ENCODE assay signal across 3 fruit fly cellular contexts in the genomic region with DNA sequence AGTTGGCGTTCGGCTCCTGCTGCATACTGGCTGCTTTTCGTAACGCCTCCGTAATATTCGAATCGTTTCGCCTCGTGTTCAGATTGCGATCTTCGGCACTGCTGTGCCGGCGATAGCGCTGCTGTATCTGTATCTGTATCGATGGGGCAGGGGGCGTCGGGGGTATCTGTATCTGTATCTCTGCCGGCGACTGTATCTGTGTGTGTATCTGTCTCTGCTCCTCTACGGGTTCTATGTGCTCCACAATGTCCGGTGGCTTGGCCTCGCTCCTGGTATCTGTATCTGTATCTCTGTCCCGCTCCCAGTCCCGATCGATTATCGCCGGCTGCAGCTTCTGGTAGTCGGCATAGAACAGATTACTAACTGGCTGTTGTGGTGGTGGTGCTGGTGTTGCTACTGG.
TF ChIP-seq lines count a peak whose summit lies in the region.

No protein-coding gene starts in this region.

TF ChIP-seq in whole organism, adult, 20 proteins besides CTCF, POLR2A, EP300 and RAD21 (continued from another document):
- TF ChIP-seq Hr96 (GFP tag; optimal IDR thresholded peaks at IDR 0.05; lab: Kevin White, UChicago) (no peak), cic (GFP tag; optimal IDR thresholded peaks at IDR 0.05; lab: Kevin White, UChicago) (peak; percentile 91)

TF ChIP-seq in whole organism, embryonic, 481 proteins besides CTCF, POLR2A, EP300 and RAD21 (continued from another document and continues in another):
- TF ChIP-seq otp (GFP tag; IDR thresholded peaks at IDR 0.05; lab: Robert Waterston, UW) (no peak), CG10209 (GFP tag; optimal IDR thresholded peaks at IDR 0.05; lab: Kevin White, UChicago) (no peak), Fer1 (GFP tag; optimal IDR thresholded peaks at IDR 0.05; lab: Kevin White, UChicago) (peak; percentile 16), stwl (tag; optimal IDR thresholded peaks at IDR 0.05; lab: Kevin White, UChicago) (no peak), Meics (GFP tag; optimal IDR thresholded peaks at IDR 0.05; lab: Kevin White, UChicago) (no peak), Bteb2 (GFP tag; optimal IDR thresholded peaks at IDR 0.05; lab: Kevin White, UChicago) (no peak), CG8765 (GFP tag; IDR thresholded peaks at IDR 0.05; lab: Robert Waterston, UW) (no peak), CG10543 (GFP tag; optimal IDR thresholded peaks at IDR 0.05; lab: Kevin White, UChicago) (peak; percentile 90), CG11085 (GFP tag; IDR thresholded peaks at IDR 0.05; lab: Robert Waterston, UW) (no peak), CG17568 (GFP tag; optimal IDR thresholded peaks at IDR 0.05; lab: Kevin White, UChicago) (no peak), MESR4 (GFP tag; optimal IDR thresholded peaks at IDR 0.05; lab: Kevin White, UChicago) (no peak), GATAe (GFP tag; conservative IDR thresholded peaks at IDR 0.05; lab: Robert Waterston, UW) (peak; percentile 80), her (GFP tag; optimal IDR thresholded peaks at IDR 0.05; lab: Kevin White, UChicago) (no peak), CG18599 (GFP tag; optimal IDR thresholded peaks at IDR 0.05; lab: Kevin White, UChicago) (peak; percentile 35), CG4282 (GFP tag; optimal IDR thresholded peaks at IDR 0.05; lab: Kevin White, UChicago) (no peak), ttk (GFP tag; IDR thresholded peaks at IDR 0.05; lab: Robert Waterston, UW) (no peak), CG10565 (GFP tag; optimal IDR thresholded peaks at IDR 0.05; lab: Kevin White, UChicago) (no peak), fd96Cb (tag; optimal IDR thresholded peaks at IDR 0.05; lab: Kevin White, UChicago) (no peak), ato (GFP tag; IDR thresholded peaks at IDR 0.05; lab: Robert Waterston, UW; ENCODE audit: partially characterized antibody) (no peak), HmgZ (tag; optimal IDR thresholded peaks at IDR 0.05; lab: Kevin White, UChicago) (peak; percentile 19), CG11504 (tag; optimal IDR thresholded peaks at IDR 0.05; lab: Kevin White, UChicago) (no peak), HLH54F (GFP tag; optimal IDR thresholded peaks at IDR 0.05; lab: Kevin White, UChicago) (no peak), Mad (GFP tag; optimal IDR thresholded peaks at IDR 0.05; lab: Kevin White, UChicago) (no peak), CG14014 (GFP tag; IDR thresholded peaks at IDR 0.05; lab: Robert Waterston, UW) (no peak), CG34376 (GFP tag; optimal IDR thresholded peaks at IDR 0.05; lab: Kevin White, UChicago) (peak; percentile 94), Xrp1 (GFP tag; IDR thresholded peaks at IDR 0.05; lab: Robert Waterston, UW) (no peak), exex (tag; optimal IDR thresholded peaks at IDR 0.05; lab: Kevin White, UChicago) (peak; percentile 14), chm (GFP tag; IDR thresholded peaks at IDR 0.05; lab: Robert Waterston, UW) (no peak), Antp (GFP tag; optimal IDR thresholded peaks at IDR 0.05; lab: Kevin White, UChicago) (no peak), YL-1 (GFP tag; optimal IDR thresholded peaks at IDR 0.05; lab: Kevin White, UChicago) (no peak), kni (GFP tag; optimal IDR thresholded peaks at IDR 0.05; lab: Kevin White, UChicago) (no peak), grn (GFP tag; optimal IDR thresholded peaks at IDR 0.05; lab: Kevin White, UChicago) (peak; percentile 88), Med (GFP tag; lab: Kevin White, UChicago) (peak; percentile 77), ssp (GFP tag; IDR thresholded peaks at IDR 0.05; lab: Robert Waterston, UW) (no peak), CHES-1-like (GFP tag; optimal IDR thresholded peaks at IDR 0.05; lab: Kevin White, UChicago) (no peak), CG8478 (optimal IDR thresholded peaks at IDR 0.05; lab: Kevin White, UChicago) (no peak), CG9876 (GFP tag; optimal IDR thresholded peaks at IDR 0.05; lab: Kevin White, UChicago) (no peak), slp2 (GFP tag; optimal IDR thresholded peaks at IDR 0.05; lab: Kevin White, UChicago) (no peak), Ets65A (GFP tag; lab: Kevin White, UChicago) (no peak), Eip74EF (GFP tag; optimal IDR thresholded peaks at IDR 0.05; lab: Kevin White, UChicago) (no peak), CG17328 (GFP tag; IDR thresholded peaks at IDR 0.05; lab: Robert Waterston, UW) (no peak), maf-S (GFP tag; optimal IDR thresholded peaks at IDR 0.05; lab: Kevin White, UChicago) (no peak), Spps (tag; optimal IDR thresholded peaks at IDR 0.05; lab: Kevin White, UChicago) (no peak), Atf6 (GFP tag; IDR thresholded peaks at IDR 0.05; lab: Robert Waterston, UW) (no peak), Hr51 (GFP tag; optimal IDR thresholded peaks at IDR 0.05; lab: Kevin White, UChicago) (no peak), CG7928 (GFP tag; optimal IDR thresholded peaks at IDR 0.05; lab: Kevin White, UChicago) (no peak), CG9215 (GFP tag; IDR thresholded peaks at IDR 0.05; lab: Robert Waterston, UW) (no peak), Dip2 (GFP tag; IDR thresholded peaks at IDR 0.05; lab: Robert Waterston, UW) (no peak), sug (tag; optimal IDR thresholded peaks at IDR 0.05; lab: Kevin White, UChicago) (peak; percentile 83), gcm2 (GFP tag; optimal IDR thresholded peaks at IDR 0.05; lab: Kevin White, UChicago) (no peak), nerfin-2 (GFP tag; IDR thresholded peaks at IDR 0.05; lab: Robert Waterston, UW; ENCODE audit: partially characterized antibody) (no peak), Aef1 (GFP tag; IDR thresholded peaks at IDR 0.05; lab: Robert Waterston, UW) (no peak), CG6765 (GFP tag; optimal IDR thresholded peaks at IDR 0.05; lab: Kevin White, UChicago) (peak; percentile 28), Fer3 (tag; optimal IDR thresholded peaks at IDR 0.05; lab: Kevin White, UChicago) (no peak), Nf-YB (GFP tag; optimal IDR thresholded peaks at IDR 0.05; lab: Kevin White, UChicago) (no peak), Vsx1 (GFP tag; optimal IDR thresholded peaks at IDR 0.05; lab: Kevin White, UChicago) (no peak), hb (GFP tag; IDR thresholded peaks at IDR 0.05; lab: Robert Waterston, UW; ENCODE audit: partially characterized antibody) (no peak), CG5245 (GFP tag; optimal IDR thresholded peaks at IDR 0.05; lab: Kevin White, UChicago) (no peak), Sox102F (GFP tag; optimal IDR thresholded peaks at IDR 0.05; lab: Kevin White, UChicago) (no peak), tap (tag; optimal IDR thresholded peaks at IDR 0.05; lab: Kevin White, UChicago) (no peak), zen (tag; optimal IDR thresholded peaks at IDR 0.05; lab: Kevin White, UChicago) (no peak), CG6272 (GFP tag; IDR thresholded peaks at IDR 0.05; lab: Robert Waterston, UW) (no peak), CG6813 (GFP tag; optimal IDR thresholded peaks at IDR 0.05; lab: Kevin White, UChicago) (no peak), CG3847 (GFP tag; IDR thresholded peaks at IDR 0.05; lab: Robert Waterston, UW) (no peak), chinmo (GFP tag; IDR thresholded peaks at IDR 0.05; lab: Robert Waterston, UW; ENCODE audit: partially characterized antibody) (peak; percentile 59; the same call in 1 of the 4 replicates), tx (GFP tag; optimal IDR thresholded peaks at IDR 0.05; lab: Kevin White, UChicago) (no peak)

TF ChIP-seq in whole organism, prepupa, 60 proteins besides CTCF, POLR2A, EP300 and RAD21 (continued from another document):
- TF ChIP-seq CG10669 (GFP tag; optimal IDR thresholded peaks at IDR 0.05; lab: Kevin White, UChicago) (no peak), Blimp-1 (GFP tag; optimal IDR thresholded peaks at IDR 0.05; lab: Kevin White, UChicago) (no peak), Sox102F (GFP tag; optimal IDR thresholded peaks at IDR 0.05; lab: Kevin White, UChicago) (no peak), CG6163 (GFP tag; IDR thresholded peaks at IDR 0.05; lab: Robert Waterston, UW) (peak; percentile 37; the same call in 1 of the 3 replicates), svp (GFP tag; lab: Kevin White, UChicago) (peak; percentile 99), Hr39 (GFP tag; optimal IDR thresholded peaks at IDR 0.05; lab: Kevin White, UChicago) (no peak), cyc (GFP tag; optimal IDR thresholded peaks at IDR 0.05; lab: Kevin White, UChicago) (no peak), CG8119 (GFP tag; IDR thresholded peaks at IDR 0.05; lab: Robert Waterston, UW) (no peak), CG11294 (GFP tag; IDR thresholded peaks at IDR 0.05; lab: Robert Waterston, UW) (peak; percentile 46; the same call in 1 of the 2 replicates), acj6 (GFP tag; optimal IDR thresholded peaks at IDR 0.05; lab: Kevin White, UChicago) (no peak), spab (GFP tag; optimal IDR thresholded peaks at IDR 0.05; lab: Kevin White, UChicago) (peak; percentile 5), Eip78C (GFP tag; lab: Kevin White, UChicago) (peak; percentile 66), CG3919 (GFP tag; optimal IDR thresholded peaks at IDR 0.05; lab: Kevin White, UChicago) (no peak), CG1621 (tag; optimal IDR thresholded peaks at IDR 0.05; lab: Kevin White, UChicago) (peak; percentile 62), Hr38 (GFP tag; optimal IDR thresholded peaks at IDR 0.05; lab: Kevin White, UChicago) (no peak), vri (GFP tag; optimal IDR thresholded peaks at IDR 0.05; lab: Kevin White, UChicago) (peak; percentile 69), Ets21C (GFP tag; optimal IDR thresholded peaks at IDR 0.05; lab: Kevin White, UChicago) (no peak), CG11762 (GFP tag; optimal IDR thresholded peaks at IDR 0.05; lab: Kevin White, UChicago; ENCODE audit: insufficient read depth) (no peak), CG32006 (GFP tag; optimal IDR thresholded peaks at IDR 0.05; lab: Kevin White, UChicago) (no peak), CG9139 (GFP tag; optimal IDR thresholded peaks at IDR 0.05; lab: Kevin White, UChicago) (peak; percentile 50), CG6854 (GFP tag; optimal IDR thresholded peaks at IDR 0.05; lab: Kevin White, UChicago) (no peak)
